Worm (Caenorhabditis elegans) whole organism, late embryonic: Measurements from ENCODE around the gene pfd-2.

ENCODE experiments used
- C38D4.7 ChIP-seq: fragments of 200-800 bp; sonication (Bioruptor generic); optimal IDR thresholded peaks from 2 replicates; lab custom pipeline; 2018; ENCODE audit warnings: mild to moderate bottlenecking, missing genetic modification characterization, moderate library complexity, missing compliant biosample characterization
- ama-1 ChIP-seq: fragments of 150-350 bp; optimal IDR thresholded peaks from 2 replicates; lab custom pipeline; 2014
- ceh-14 ChIP-seq: sonication (generic microtip); optimal IDR thresholded peaks from 2 replicates; lab custom pipeline; 2016; ENCODE audit warnings: missing genotype, missing genetic modification characterization, missing compliant biosample characterization
- ceh-22 ChIP-seq: sonication (generic microtip); optimal IDR thresholded peaks from 2 replicates; lab custom pipeline; 2017; ENCODE audit warnings: missing biosample characterization, missing genetic modification characterization
- ceh-30 ChIP-seq: fragments of 150-350 bp; optimal IDR thresholded peaks from 2 replicates; lab custom pipeline; 2014; ENCODE audit warnings: missing biosample characterization, missing genetic modification characterization
- ceh-9 ChIP-seq: sonication (generic microtip); optimal IDR thresholded peaks from 2 replicates; lab custom pipeline; 2016; ENCODE audit warnings: mild to moderate bottlenecking, missing genetic modification characterization, inconsistent platforms, missing compliant biosample characterization
- dve-1 ChIP-seq: sonication (generic microtip); optimal IDR thresholded peaks from 2 replicates; lab custom pipeline; 2017; ENCODE audit warnings: antibody characterized with exemption, mild to moderate bottlenecking, missing genetic modification characterization, missing compliant biosample characterization
- hlh-30 ChIP-seq: sonication (generic microtip); optimal IDR thresholded peaks from 2 replicates; lab custom pipeline; 2017; ENCODE audit warnings: antibody characterized with exemption, missing genetic modification characterization, missing compliant biosample characterization; ENCODE audit not compliant: insufficient read depth
- nfya-1 ChIP-seq: sonication (generic microtip); optimal IDR thresholded peaks from 2 replicates; lab custom pipeline; 2017; ENCODE audit warnings: missing genetic modification characterization, mild to moderate bottlenecking, missing compliant biosample characterization, antibody characterized with exemption, moderate library complexity
- rnt-1 ChIP-seq: sonication (generic microtip); optimal IDR thresholded peaks from 2 replicates; lab custom pipeline; 2016; ENCODE audit warnings: missing genetic modification characterization, missing compliant biosample characterization
- sdc-2 ChIP-seq: sonication (generic microtip); optimal IDR thresholded peaks from 2 replicates; lab custom pipeline; 2016; ENCODE audit warnings: missing genotype, missing genetic modification characterization, missing compliant biosample characterization
- sox-2 ChIP-seq: fragments of 200-800 bp; sonication (Bioruptor generic); IDR thresholded peaks from 2 replicates; pipeline ENCODE4 v1.3.6; 2022; ENCODE audit warnings: missing genetic modification reagents, missing genetic modification characterization, missing compliant biosample characterization
- sox-4 ChIP-seq: sonication (generic microtip); optimal IDR thresholded peaks from 2 replicates; lab custom pipeline; 2017; ENCODE audit warnings: mild to moderate bottlenecking, missing genetic modification characterization, inconsistent platforms, missing compliant biosample characterization
- tbx-2 ChIP-seq: sonication (generic microtip); optimal IDR thresholded peaks from 2 replicates; lab custom pipeline; 2016; ENCODE audit warnings: missing genetic modification characterization, missing compliant biosample characterization

ce11 chrII:4370842-4371241 lies 44.3 kb downstream of the pfd-2 start:
- TF ChIP-seq tbx-2 (tag; lab: Kevin White, UChicago) (no peak), ceh-22 (tag; lab: Kevin White, UChicago) (no peak), ceh-14 (tag; lab: Kevin White, UChicago) (no peak), ama-1 (lab: Kevin White, UChicago) (no peak), hlh-30 (tag; lab: Kevin White, UChicago) (no peak), C38D4.7 (GFP tag; lab: Kevin White, UChicago) (no peak), sox-4 (tag; lab: Kevin White, UChicago) (no peak), ceh-9 (tag; lab: Kevin White, UChicago) (no peak), dve-1 (tag; lab: Kevin White, UChicago) (no peak), sdc-2 (tag; lab: Kevin White, UChicago) (no peak), nfya-1 (tag; lab: Kevin White, UChicago) (no peak), sox-2 (GFP tag; lab: Robert Waterston, UW) (no peak), rnt-1 (tag; lab: Kevin White, UChicago) (no peak), ceh-30 (no peak)
